Fruit fly (Drosophila melanogaster) whole organism, embryonic: ENCODE results near the gene CG3655.
A peak's percentile ranks its signal among the peaks of the same experiment; 100 is the strongest.

Experiments
- BEAF-32 ChIP-seq: fragments of 200-800 bp; sonication (Bioruptor generic); optimal IDR thresholded peaks from 3 replicates; lab custom pipeline; 2017; ENCODE audit warnings: missing biosample characterization, missing genetic modification characterization, mild to moderate bottlenecking, moderate library complexity, missing genetic modification reagents
- CG10274 ChIP-seq: fragments of 200-800 bp; sonication (Bioruptor generic); optimal IDR thresholded peaks from 3 replicates; lab custom pipeline; 2017; ENCODE audit warnings: missing biosample characterization, mild to moderate bottlenecking, missing genetic modification characterization
- CG10321 ChIP-seq: fragments of 200-800 bp; sonication (Bioruptor generic); IDR thresholded peaks from 2 replicates; pipeline ENCODE4 v1.3.6; 2022; ENCODE audit warnings: missing biosample characterization, missing genetic modification characterization
- CG10462 ChIP-seq: fragments of 200-800 bp; sonication (Bioruptor generic); optimal IDR thresholded peaks from 2 replicates; lab custom pipeline; 2016; ENCODE audit warnings: missing biosample characterization, missing genetic modification characterization
- CG10654 ChIP-seq: fragments of 200-800 bp; sonication (Bioruptor generic); optimal IDR thresholded peaks from 2 replicates; lab custom pipeline; 2016; ENCODE audit warnings: missing biosample characterization, missing genetic modification characterization
- CG10979 ChIP-seq: fragments of 200-800 bp; sonication (Bioruptor generic); optimal IDR thresholded peaks from 2 replicates; lab custom pipeline; 2018; ENCODE audit warnings: missing biosample characterization, mild to moderate bottlenecking, missing genetic modification characterization, moderate library complexity
- CG13123 ChIP-seq: fragments of 200-800 bp; sonication (Bioruptor generic); optimal IDR thresholded peaks from 2 replicates; lab custom pipeline; 2016; ENCODE audit warnings: missing biosample characterization, missing genetic modification characterization
- CG15073 ChIP-seq: fragments of 200-800 bp; sonication (Bioruptor generic); optimal IDR thresholded peaks from 2 replicates; lab custom pipeline; 2016; ENCODE audit warnings: missing biosample characterization, missing genetic modification characterization
- CG15601 ChIP-seq: fragments of 200-800 bp; sonication (Bioruptor generic); optimal IDR thresholded peaks from 3 replicates; lab custom pipeline; 2019; ENCODE audit warnings: missing biosample characterization, mild to moderate bottlenecking, missing genetic modification characterization, moderate library complexity
- CG1603 ChIP-seq: fragments of 200-800 bp; sonication (Bioruptor generic); optimal IDR thresholded peaks from 2 replicates; lab custom pipeline; 2019; ENCODE audit warnings: missing biosample characterization, mild to moderate bottlenecking, missing genetic modification characterization, moderate library complexity
- CG17802 ChIP-seq: fragments of 200-800 bp; sonication (Bioruptor generic); optimal IDR thresholded peaks from 2 replicates; lab custom pipeline; 2018; ENCODE audit warnings: missing biosample characterization, mild to moderate bottlenecking, missing genetic modification characterization, moderate library complexity
- CG2120 ChIP-seq: fragments of 200-800 bp; sonication (Bioruptor generic); optimal IDR thresholded peaks from 3 replicates; lab custom pipeline; 2016; ENCODE audit warnings: missing biosample characterization, missing genetic modification characterization
- CG2202 ChIP-seq: fragments of 200-800 bp; sonication (Bioruptor generic); optimal IDR thresholded peaks from 2 replicates; lab custom pipeline; 2018; ENCODE audit warnings: missing biosample characterization, mild to moderate bottlenecking, missing genetic modification characterization
- CG2678 ChIP-seq: fragments of 200-800 bp; sonication (Bioruptor generic); optimal IDR thresholded peaks from 3 replicates; lab custom pipeline; 2019; ENCODE audit warnings: missing biosample characterization, mild to moderate bottlenecking, missing genetic modification characterization, moderate library complexity
- CG30403 ChIP-seq: fragments of 200-800 bp; sonication (Bioruptor generic); optimal IDR thresholded peaks from 3 replicates; lab custom pipeline; 2016; ENCODE audit warnings: missing biosample characterization, missing genetic modification characterization
- CG3281 ChIP-seq: fragments of 200-800 bp; sonication (Bioruptor generic); optimal IDR thresholded peaks from 3 replicates; lab custom pipeline; 2017; ENCODE audit warnings: missing biosample characterization, mild to moderate bottlenecking, missing genetic modification characterization
- CG4707 ChIP-seq: fragments of 200-800 bp; sonication (Bioruptor generic); optimal IDR thresholded peaks from 2 replicates; lab custom pipeline; 2018; ENCODE audit warnings: missing biosample characterization, mild to moderate bottlenecking, missing genetic modification characterization, moderate library complexity
- CG6854 ChIP-seq: fragments of 200-800 bp; sonication (Bioruptor generic); optimal IDR thresholded peaks from 3 replicates; lab custom pipeline; 2017; ENCODE audit warnings: missing biosample characterization, mild to moderate bottlenecking, missing genetic modification characterization
- CG7786 ChIP-seq: fragments of 200-800 bp; sonication (Bioruptor generic); optimal IDR thresholded peaks from 2 replicates; lab custom pipeline; 2016; ENCODE audit warnings: missing biosample characterization, missing genetic modification characterization
- CG7839 ChIP-seq: fragments of 200-800 bp; sonication (Bioruptor generic); optimal IDR thresholded peaks from 3 replicates; lab custom pipeline; 2018; ENCODE audit warnings: missing biosample characterization, mild to moderate bottlenecking, missing genetic modification characterization, moderate library complexity
- CG7987 ChIP-seq: fragments of 200-800 bp; sonication (Bioruptor generic); optimal IDR thresholded peaks from 2 replicates; lab custom pipeline; 2018; ENCODE audit warnings: missing biosample characterization, mild to moderate bottlenecking, missing genetic modification characterization, moderate library complexity
- Drgx ChIP-seq: fragments of 200-800 bp; sonication (Bioruptor generic); IDR thresholded peaks from 2 replicates; pipeline ENCODE4 v1.3.6; 2022; ENCODE audit warnings: missing biosample characterization, missing genetic modification characterization
- Fer2 ChIP-seq: fragments of 200-800 bp; sonication (Bioruptor generic); optimal IDR thresholded peaks from 2 replicates; lab custom pipeline; 2018; ENCODE audit warnings: missing biosample characterization, mild to moderate bottlenecking, missing genetic modification characterization, moderate library complexity
- Gsc ChIP-seq: fragments of 200-800 bp; sonication (Bioruptor generic); IDR thresholded peaks from 2 replicates; pipeline ENCODE4 v1.3.6; 2022; ENCODE audit warnings: missing biosample characterization, missing genetic modification characterization
- HHEX ChIP-seq: fragments of 200-800 bp; sonication (Bioruptor generic); optimal IDR thresholded peaks from 3 replicates; lab custom pipeline; 2017; ENCODE audit warnings: missing biosample characterization, mild to moderate bottlenecking, missing genetic modification characterization, missing genetic modification reagents
- Hsf ChIP-seq: fragments of 200-800 bp; sonication (Bioruptor generic); optimal IDR thresholded peaks from 3 replicates; lab custom pipeline; 2016; ENCODE audit warnings: missing biosample characterization, missing genetic modification characterization
- Kr ChIP-seq: fragments of 200-800 bp; sonication (Bioruptor generic); optimal IDR thresholded peaks from 2 replicates; lab custom pipeline; 2017; ENCODE audit warnings: missing biosample characterization, mild to moderate bottlenecking, missing genetic modification characterization
- Rfx ChIP-seq: fragments of 200-800 bp; sonication (Bioruptor generic); IDR thresholded peaks from 2 replicates; pipeline ENCODE4 v1.3.6; 2022; ENCODE audit warnings: missing biosample characterization, missing genetic modification characterization
- Spps ChIP-seq: fragments of 200-800 bp; sonication (Bioruptor generic); optimal IDR thresholded peaks from 2 replicates; lab custom pipeline; 2018; ENCODE audit warnings: missing biosample characterization, mild to moderate bottlenecking, missing genetic modification characterization
- bsh ChIP-seq, 2 experiments: fragments of 200-800 bp; sonication (Bioruptor generic); optimal IDR thresholded peaks; 2 replicates each; lab custom pipeline; 2017 to 2018; ENCODE audit warnings: mild to moderate bottlenecking in 2 of 2, missing biosample characterization in 2 of 2, missing genetic modification characterization in 2 of 2, moderate library complexity in 1 of 2
- cad ChIP-seq: fragments of >200 bp; optimal IDR thresholded peaks from 2 replicates; lab custom pipeline; 2017; ENCODE audit warnings: missing biosample characterization, missing genetic modification characterization
- dati ChIP-seq: fragments of 200-800 bp; sonication (Bioruptor generic); IDR thresholded peaks from 2 replicates; pipeline ENCODE4 v1.3.6; 2022; ENCODE audit warnings: missing biosample characterization, missing genetic modification characterization
- disco-r ChIP-seq: fragments of 200-800 bp; sonication (Bioruptor generic); optimal IDR thresholded peaks from 2 replicates; lab custom pipeline; 2016; ENCODE audit warnings: missing biosample characterization, missing genetic modification characterization
- dpn ChIP-seq, 2 experiments: fragments of 200-800 bp; sonication (Bioruptor generic); optimal IDR thresholded peaks; 3 replicates each; lab custom pipeline; 2016; ENCODE audit warnings: missing biosample characterization in 2 of 2, missing genetic modification characterization in 2 of 2
- exex ChIP-seq: fragments of 200-800 bp; sonication (Bioruptor generic); optimal IDR thresholded peaks from 4 replicates; lab custom pipeline; 2018; ENCODE audit warnings: missing biosample characterization, mild to moderate bottlenecking, missing genetic modification characterization, moderate library complexity
- fd64A ChIP-seq: fragments of 200-800 bp; sonication (Bioruptor generic); optimal IDR thresholded peaks from 3 replicates; lab custom pipeline; 2018; ENCODE audit warnings: missing biosample characterization, mild to moderate bottlenecking, missing genetic modification characterization
- hb ChIP-seq: fragments of 200-800 bp; sonication (Bioruptor generic); IDR thresholded peaks from 3 replicates; pipeline ENCODE4 v1.3.6; 2022; ENCODE audit warnings: missing biosample characterization, missing genetic modification characterization; ENCODE audit not compliant: partially characterized antibody
- hkb ChIP-seq, 2 experiments: fragments of 200-800 bp in 1 of 2; fragments of >200 bp in 1 of 2; sonication (Bioruptor generic) in 1 of 2; IDR thresholded peaks in 1 of 2; optimal IDR thresholded peaks in 1 of 2; 2 replicates each; pipeline versions ENCODE4 v1.3.6 to Lab custom; 2017 to 2022; ENCODE audit warnings: missing biosample characterization in 1 of 2, missing genetic modification characterization in 1 of 2
- ken ChIP-seq: fragments of 200-800 bp; sonication (Bioruptor generic); IDR thresholded peaks from 3 replicates; pipeline ENCODE4 v1.3.6; 2022; ENCODE audit warnings: missing biosample characterization, missing genetic modification characterization
- lab ChIP-seq: fragments of 200-800 bp; sonication (Bioruptor generic); optimal IDR thresholded peaks from 3 replicates; lab custom pipeline; 2017; ENCODE audit warnings: missing biosample characterization, missing genetic modification characterization, mild to moderate bottlenecking, moderate library complexity, missing genetic modification reagents
- peb ChIP-seq: fragments of 200-800 bp; sonication (Bioruptor generic); IDR thresholded peaks from 2 replicates; pipeline ENCODE4 v1.3.6; 2022; ENCODE audit warnings: missing biosample characterization, missing genetic modification characterization
- pnt ChIP-seq: fragments of 200-800 bp; sonication (Bioruptor generic); optimal IDR thresholded peaks from 3 replicates; lab custom pipeline; 2016; ENCODE audit warnings: missing biosample characterization, missing genetic modification characterization
- psq ChIP-seq: fragments of 200-800 bp; sonication (Bioruptor generic); optimal IDR thresholded peaks from 2 replicates; lab custom pipeline; 2017; ENCODE audit warnings: missing biosample characterization, missing genetic modification characterization
- pzg ChIP-seq: fragments of 200-800 bp; sonication (Bioruptor generic); optimal IDR thresholded peaks from 3 replicates; lab custom pipeline; 2018; ENCODE audit warnings: missing biosample characterization, mild to moderate bottlenecking, missing genetic modification characterization, moderate library complexity
- ro ChIP-seq: fragments of 200-800 bp; sonication (Bioruptor generic); IDR thresholded peaks from 2 replicates; pipeline ENCODE4 v1.3.6; 2022; ENCODE audit warnings: missing biosample characterization, missing genetic modification characterization
- row ChIP-seq: fragments of 200-800 bp; sonication (Bioruptor generic); IDR thresholded peaks from 3 replicates; pipeline ENCODE4 v1.3.6; 2022; ENCODE audit warnings: missing biosample characterization, missing genetic modification characterization
- sim ChIP-seq: fragments of 200-800 bp; sonication (Bioruptor generic); IDR thresholded peaks from 2 replicates; pipeline ENCODE4 v1.3.6; 2022; ENCODE audit warnings: missing biosample characterization, missing genetic modification characterization
- toy ChIP-seq: fragments of 200-800 bp; sonication (Bioruptor generic); IDR thresholded peaks from 2 replicates; pipeline ENCODE4 v1.3.6; 2022; ENCODE audit warnings: missing biosample characterization, missing genetic modification characterization
- trem ChIP-seq: fragments of 200-800 bp; optimal IDR thresholded peaks from 3 replicates; lab custom pipeline; 2019; ENCODE audit warnings: missing biosample characterization, mild to moderate bottlenecking, missing genetic modification characterization, moderate library complexity
- usp ChIP-seq: fragments of >200 bp; optimal IDR thresholded peaks from 2 replicates; lab custom pipeline; 2017; ENCODE audit warnings: missing biosample characterization, missing genetic modification characterization

Gene CG3655

DNA sequence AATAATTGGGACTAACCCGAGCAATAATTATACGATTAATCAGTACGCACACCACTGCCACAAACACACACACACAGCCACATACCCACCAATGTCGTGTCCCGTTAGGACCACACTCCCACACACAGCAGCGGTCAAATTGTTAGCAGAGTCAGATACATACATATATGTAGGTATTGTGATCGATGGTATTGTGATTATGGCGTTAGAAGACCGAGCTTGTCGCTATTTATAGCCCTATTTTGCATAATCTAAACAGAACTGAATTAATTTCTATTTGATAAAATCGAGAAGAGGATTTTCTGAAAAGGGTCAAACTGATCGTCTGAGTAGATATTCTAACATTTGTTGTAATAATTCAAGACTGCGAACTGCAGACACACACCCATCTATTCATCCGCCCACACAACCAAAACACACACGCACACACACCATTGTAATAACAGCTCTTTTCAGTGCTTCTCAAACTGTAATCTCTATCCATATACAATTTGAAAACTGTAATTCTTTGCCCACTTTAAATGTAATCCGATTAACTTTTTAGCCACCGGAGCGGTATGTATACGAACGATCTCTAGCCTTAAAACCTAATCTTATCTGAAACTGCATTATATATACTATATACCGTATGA lies 93.2 kb downstream of the CG3655 start (continued):
- TF ChIP-seq CG1603 (tag; lab: Kevin White, UChicago) (peak; percentile 1), dati (GFP tag; lab: Robert Waterston, UW) (no peak), disco-r (GFP tag; lab: Kevin White, UChicago) (no peak), row (GFP tag; lab: Robert Waterston, UW) (no peak), CG7987 (GFP tag; lab: Kevin White, UChicago) (no peak), bsh (GFP tag; optimal IDR thresholded peaks at IDR 0.05; lab: Kevin White, UChicago) (peak in 1 of 2 experiments; percentile 18), CG15073 (GFP tag; lab: Kevin White, UChicago) (no peak), hkb (optimal IDR thresholded peaks at IDR 0.05; lab: Kevin White, UChicago) (no peak), hkb (GFP tag; IDR thresholded peaks at IDR 0.05; lab: Robert Waterston, UW) (0 out of 2 replicates have a peak, but pooled peaks have one; percentile 22), BEAF-32 (GFP tag; lab: Kevin White, UChicago) (no peak), CG2678 (tag; lab: Kevin White, UChicago) (peak; percentile 24), ken (GFP tag; lab: Robert Waterston, UW) (no peak), pzg (GFP tag; lab: Kevin White, UChicago) (no peak), CG2202 (tag; lab: Kevin White, UChicago) (no peak), CG2120 (GFP tag; lab: Kevin White, UChicago) (peak; percentile 26), CG3281 (GFP tag; lab: Kevin White, UChicago) (peak; percentile 15), fd64A (GFP tag; lab: Kevin White, UChicago) (no peak), toy (no peak), Hsf (GFP tag; lab: Kevin White, UChicago) (no peak), Gsc (GFP tag; lab: Robert Waterston, UW) (no peak), pnt (GFP tag; lab: Kevin White, UChicago) (no peak), CG10979 (tag; lab: Kevin White, UChicago) (peak; percentile 26), psq (no peak), CG10654 (GFP tag; lab: Kevin White, UChicago) (no peak), CG17802 (tag; lab: Kevin White, UChicago) (no peak), CG10321 (GFP tag; lab: Robert Waterston, UW) (no peak), CG4707 (GFP tag; lab: Kevin White, UChicago) (no peak), trem (no peak), Kr (GFP tag; lab: Kevin White, UChicago) (no peak), lab (GFP tag; lab: Kevin White, UChicago) (peak; percentile 24), ro (GFP tag; lab: Robert Waterston, UW) (no peak), Spps (tag; lab: Kevin White, UChicago) (no peak), CG10462 (GFP tag; lab: Kevin White, UChicago) (no peak), CG30403 (no peak), Rfx (GFP tag; lab: Robert Waterston, UW) (no peak), Drgx (GFP tag; lab: Robert Waterston, UW) (peak; percentile 47; the same call in 1 of the 2 replicates), Fer2 (tag; lab: Kevin White, UChicago) (no peak), dpn (GFP tag; optimal IDR thresholded peaks at IDR 0.05; lab: Kevin White, UChicago) (no peak), CG10274 (no peak), peb (GFP tag; lab: Robert Waterston, UW) (no peak), CG13123 (GFP tag; lab: Kevin White, UChicago) (no peak), cad (GFP tag; lab: Kevin White, UChicago) (peak; percentile 55), CG7786 (GFP tag; lab: Kevin White, UChicago) (no peak), CG15601 (no peak), exex (tag; lab: Kevin White, UChicago) (peak; percentile 47), usp (no peak), hb (no peak), HHEX (GFP tag; lab: Kevin White, UChicago) (no peak), CG7839 (tag; lab: Kevin White, UChicago) (peak; percentile 14), CG6854 (peak; percentile 14), sim (GFP tag; lab: Robert Waterston, UW) (no peak)
